Worm (Caenorhabditis elegans): ENCODE data around the gene R03D7.2.

DNA sequence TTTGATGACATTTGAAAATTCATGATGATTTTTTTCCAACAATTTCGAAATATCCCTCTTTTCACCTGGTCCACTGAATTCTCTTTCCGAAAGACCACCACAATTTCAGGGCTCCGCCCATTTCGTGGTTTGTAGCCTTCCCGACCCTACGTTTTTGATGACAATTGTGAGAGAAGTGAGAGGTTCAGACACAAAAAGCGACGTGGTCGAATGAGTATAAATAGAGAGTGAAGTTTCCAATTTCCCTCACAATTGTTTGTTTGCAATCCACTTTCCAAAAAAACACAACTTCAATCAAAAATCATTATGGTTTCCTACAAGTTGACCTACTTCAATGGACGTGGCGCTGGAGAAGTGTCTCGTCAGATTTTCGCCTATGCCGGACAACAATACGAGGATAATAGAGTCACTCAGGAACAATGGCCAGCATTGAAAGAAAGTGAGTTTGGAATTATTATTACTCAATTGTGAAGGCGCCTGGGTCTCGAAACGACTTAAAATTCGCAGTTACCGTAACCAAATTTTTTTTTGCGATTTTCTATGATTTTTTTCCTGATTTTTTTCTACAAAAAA is 15.2 kb upstream of the R03D7.2 start, which contains the start of gene gst-5:
- TF ChIP-seq zip-4 (GFP tag; optimal IDR thresholded peaks at IDR 0.05) = peak; percentile 41
- TF ChIP-seq snpc-4 (tag; optimal IDR thresholded peaks at IDR 0.05) = no peak
- peak; percentile 99 for TF ChIP-seq skn-1 (tag; optimal IDR thresholded peaks at IDR 0.05)
- no peak for TF ChIP-seq ztf-11 (tag; optimal IDR thresholded peaks at IDR 0.05)
- TF ChIP-seq sox-4 (tag; optimal IDR thresholded peaks at IDR 0.05) = no peak
- no peak for TF ChIP-seq F16B12.6 (tag; optimal IDR thresholded peaks at IDR 0.05)
- no peak for TF ChIP-seq lin-39 (tag; optimal IDR thresholded peaks at IDR 0.05)
- TF ChIP-seq zag-1 (tag; optimal IDR thresholded peaks at IDR 0.05) = no peak
- TF ChIP-seq mdl-1 (tag; optimal IDR thresholded peaks at IDR 0.05) = peak in 1 of 2 experiments; percentile 9
- no peak for TF ChIP-seq nhr-76 (tag; optimal IDR thresholded peaks at IDR 0.05)
